Fruit fly (Drosophila melanogaster): ENCODE measurements around the gene CG8379.

Gene CG8379

dm6 chr3R:8809712-8810111 is 14.5 kb upstream of the CG8379 start:
- no peak for TF ChIP-seq CG14655 (GFP tag; optimal IDR thresholded peaks at IDR 0.05)
- no peak for TF ChIP-seq gl (tag; optimal IDR thresholded peaks at IDR 0.05)
- TF ChIP-seq CG4496 (GFP tag; IDR thresholded peaks at IDR 0.05): no peak
- TF ChIP-seq CG15710 (tag; optimal IDR thresholded peaks at IDR 0.05): no peak
- TF ChIP-seq EcR (GFP tag; optimal IDR thresholded peaks at IDR 0.05): peak; percentile 79

- peak; percentile 20 for TF ChIP-seq CG4496 (GFP tag; IDR thresholded peaks at IDR 0.05)
- peak; percentile 85 for TF ChIP-seq CG14655 (GFP tag; optimal IDR thresholded peaks at IDR 0.05)
- TF ChIP-seq CG9948 (tag; optimal IDR thresholded peaks at IDR 0.05): peak; percentile 87
- TF ChIP-seq CG12605 (GFP tag; IDR thresholded peaks at IDR 0.05): peak; percentile 36; the same call in 1 of the 2 replicates
- TF ChIP-seq CG8159 (tag; optimal IDR thresholded peaks at IDR 0.05): peak; percentile 32
- no peak for TF ChIP-seq CG8301 (tag; optimal IDR thresholded peaks at IDR 0.05)
- TF ChIP-seq EcR (GFP tag; optimal IDR thresholded peaks at IDR 0.05): peak; percentile 15
- peak; percentile 28 for TF ChIP-seq CG13204 (GFP tag; optimal IDR thresholded peaks at IDR 0.05)
- peak; percentile 41 for TF ChIP-seq CG15710 (tag; optimal IDR thresholded peaks at IDR 0.05)
- peak; percentile 23 for TF ChIP-seq gl (tag; optimal IDR thresholded peaks at IDR 0.05)
- no peak for TF ChIP-seq CG10348 (GFP tag; IDR thresholded peaks at IDR 0.05)
- peak; percentile 7 for TF ChIP-seq CG34367 (tag; optimal IDR thresholded peaks at IDR 0.05)
- TF ChIP-seq CG32121 (GFP tag; IDR thresholded peaks at IDR 0.05): peak; percentile 46
- peak; percentile 15 for TF ChIP-seq Pif1B (GFP tag; optimal IDR thresholded peaks at IDR 0.05)
- no peak for TF ChIP-seq Snoo (tag; optimal IDR thresholded peaks at IDR 0.05)
- TF ChIP-seq rn (GFP tag; IDR thresholded peaks at IDR 0.05): peak; percentile 39; the same call in 1 of the 2 replicates
- peak; percentile 85 for TF ChIP-seq CG17806 (tag; optimal IDR thresholded peaks at IDR 0.05)
- peak; percentile 85 for TF ChIP-seq D1 (tag; optimal IDR thresholded peaks at IDR 0.05)
- TF ChIP-seq Ets98B (GFP tag; IDR thresholded peaks at IDR 0.05): peak; percentile 54
- TF ChIP-seq fd96Ca (GFP tag; IDR thresholded peaks at IDR 0.05): 0 out of 3 replicates have a peak, but pooled peaks have one; percentile 26
- peak; percentile 72 for TF ChIP-seq Pif1A (GFP tag; optimal IDR thresholded peaks at IDR 0.05)
These were observed 13.6 kb upstream of the CG8379 start for dm6 chr3R:8810397-8811184.

DNA sequence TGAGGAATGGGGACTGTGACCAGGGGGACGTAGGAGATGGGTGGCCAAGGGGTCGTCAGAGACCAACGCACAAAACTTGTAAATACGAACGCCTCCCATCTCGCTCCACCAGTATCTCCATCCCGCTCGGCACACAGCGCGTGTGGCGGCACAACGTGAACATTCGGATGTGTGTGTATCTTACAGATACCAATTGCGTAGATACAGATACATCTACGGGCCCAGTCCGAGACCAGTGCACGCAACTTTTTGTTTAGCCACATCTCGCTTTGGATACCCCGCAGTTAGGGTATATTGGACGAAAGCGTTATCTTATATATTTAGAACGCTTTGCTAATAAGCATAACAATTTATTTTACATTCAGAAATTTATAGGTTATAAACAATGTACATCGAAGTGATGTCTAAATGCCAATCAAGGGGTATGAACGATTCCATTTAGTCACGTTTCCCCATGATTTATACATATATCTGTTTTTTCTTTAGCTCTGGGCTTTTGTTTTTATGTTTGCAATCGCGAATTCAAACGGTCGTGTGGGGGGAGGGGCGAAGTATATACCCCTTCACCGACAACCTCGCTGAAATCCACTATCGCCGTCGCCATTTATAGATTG is 12.8 kb upstream of the CG8379 start:
- TF ChIP-seq CG15710 (tag; optimal IDR thresholded peaks at IDR 0.05) (peak; percentile 99), CG14655 (GFP tag; optimal IDR thresholded peaks at IDR 0.05) (peak; percentile 99), CG12605 (GFP tag; IDR thresholded peaks at IDR 0.05) (peak; percentile 98), CG8301 (tag; optimal IDR thresholded peaks at IDR 0.05) (peak; percentile 99), Pif1B (GFP tag; optimal IDR thresholded peaks at IDR 0.05) (peak; percentile 99), CG9948 (tag; optimal IDR thresholded peaks at IDR 0.05) (peak; percentile 99), CG8159 (tag; optimal IDR thresholded peaks at IDR 0.05) (peak; percentile 99), CG32121 (GFP tag; IDR thresholded peaks at IDR 0.05) (peak; percentile 99), CG13204 (GFP tag; optimal IDR thresholded peaks at IDR 0.05) (peak; percentile 95), CG4496 (GFP tag; IDR thresholded peaks at IDR 0.05) (peak; percentile 99), Pif1A (GFP tag; optimal IDR thresholded peaks at IDR 0.05) (peak; percentile 99), rn (GFP tag; IDR thresholded peaks at IDR 0.05) (peak; percentile 98), Ets98B (GFP tag; IDR thresholded peaks at IDR 0.05) (peak; percentile 99), Snoo (tag; optimal IDR thresholded peaks at IDR 0.05) (peak; percentile 96), D1 (tag; optimal IDR thresholded peaks at IDR 0.05) (peak; percentile 98), EcR (GFP tag; optimal IDR thresholded peaks at IDR 0.05) (peak; percentile 85), fd96Ca (GFP tag; IDR thresholded peaks at IDR 0.05) (peak; percentile 99), gl (tag; optimal IDR thresholded peaks at IDR 0.05) (peak; percentile 96), CG10348 (GFP tag; IDR thresholded peaks at IDR 0.05) (peak; percentile 98), CG17806 (tag; optimal IDR thresholded peaks at IDR 0.05) (peak; percentile 99), CG34367 (tag; optimal IDR thresholded peaks at IDR 0.05) (peak; percentile 99)

dm6 chr3R:8812342-8812966 is 11.8 kb upstream of the CG8379 start:
- peak; percentile 57 for TF ChIP-seq gl (tag; optimal IDR thresholded peaks at IDR 0.05)
- TF ChIP-seq CG10348 (GFP tag; IDR thresholded peaks at IDR 0.05): 0 out of 2 replicates have a peak, but pooled peaks have one; percentile 31
- TF ChIP-seq CG34367 (tag; optimal IDR thresholded peaks at IDR 0.05): peak; percentile 70
- TF ChIP-seq fd96Ca (GFP tag; IDR thresholded peaks at IDR 0.05): peak; percentile 94; the same call in 2 of the 3 replicates
- peak; percentile 82 for TF ChIP-seq CG17806 (tag; optimal IDR thresholded peaks at IDR 0.05)
- TF ChIP-seq CG14655 (GFP tag; optimal IDR thresholded peaks at IDR 0.05): peak; percentile 80
- TF ChIP-seq rn (GFP tag; IDR thresholded peaks at IDR 0.05): peak; percentile 89
- TF ChIP-seq Pif1A (GFP tag; optimal IDR thresholded peaks at IDR 0.05): peak; percentile 81
- peak; percentile 54 for TF ChIP-seq EcR (GFP tag; optimal IDR thresholded peaks at IDR 0.05)
- TF ChIP-seq CG13204 (GFP tag; optimal IDR thresholded peaks at IDR 0.05): peak; percentile 14
- TF ChIP-seq CG9948 (tag; optimal IDR thresholded peaks at IDR 0.05): peak; percentile 63
- TF ChIP-seq D1 (tag; optimal IDR thresholded peaks at IDR 0.05): peak; percentile 61
- peak; percentile 87 for TF ChIP-seq CG12605 (GFP tag; IDR thresholded peaks at IDR 0.05)
- peak; percentile 90 for TF ChIP-seq CG8301 (tag; optimal IDR thresholded peaks at IDR 0.05)
- TF ChIP-seq CG15710 (tag; optimal IDR thresholded peaks at IDR 0.05): peak; percentile 83
- TF ChIP-seq Snoo (tag; optimal IDR thresholded peaks at IDR 0.05): peak; percentile 44
- peak; percentile 93 for TF ChIP-seq Ets98B (GFP tag; IDR thresholded peaks at IDR 0.05)
- TF ChIP-seq CG8159 (tag; optimal IDR thresholded peaks at IDR 0.05): peak; percentile 83
- peak; percentile 87 for TF ChIP-seq Pif1B (GFP tag; optimal IDR thresholded peaks at IDR 0.05)
- TF ChIP-seq CG32121 (GFP tag; IDR thresholded peaks at IDR 0.05): peak; percentile 92
- TF ChIP-seq CG4496 (GFP tag; IDR thresholded peaks at IDR 0.05): peak; percentile 96

All from whole organism, pupa.